Worm (Caenorhabditis elegans) whole organism, L1 larva: ENCODE measurements around the gene K12H4.6.
A peak's percentile ranks its signal among the peaks of the same experiment; 100 is the strongest.

Experiments used
- C16A3.4 ChIP-seq: fragments of 150-350 bp; optimal IDR thresholded peaks from 2 replicates; lab custom pipeline; 2014; ENCODE audit warnings: missing biosample characterization, missing genetic modification characterization
- Y116A8C.19 ChIP-seq: sonication (generic microtip); optimal IDR thresholded peaks from 2 replicates; lab custom pipeline; 2016; ENCODE audit warnings: missing compliant biosample characterization, missing genetic modification characterization, borderline replicate concordance
- blmp-1 ChIP-seq: fragments of 150-350 bp; optimal IDR thresholded peaks from 2 replicates; lab custom pipeline; 2014; ENCODE audit warnings: missing biosample characterization, missing genetic modification characterization
- ceh-8 ChIP-seq: fragments of 200-800 bp; sonication (Bioruptor generic); optimal IDR thresholded peaks from 2 replicates; lab custom pipeline; 2018; ENCODE audit warnings: mild to moderate bottlenecking, missing genetic modification characterization, moderate library complexity, missing compliant biosample characterization
- ceh-82 ChIP-seq, 3 experiments: fragments of 150-350 bp in 1 of 3; sonication (generic microtip) in 2 of 3; optimal IDR thresholded peaks; 2 replicates each; lab custom pipeline; 2014 to 2017; ENCODE audit warnings: missing biosample characterization in 3 of 3, missing genetic modification characterization in 3 of 3
- ceh-88 ChIP-seq: fragments of 200-800 bp; sonication (Bioruptor generic); IDR thresholded peaks from 2 replicates; pipeline ENCODE4 v1.3.6; 2022; ENCODE audit warnings: missing genetic modification characterization, missing compliant biosample characterization
- ceh-90 ChIP-seq: sonication (generic microtip); optimal IDR thresholded peaks from 2 replicates; lab custom pipeline; 2016; ENCODE audit warnings: missing genetic modification characterization, missing compliant biosample characterization
- dpl-1 ChIP-seq, 3 experiments: fragments of 150-350 bp in 2 of 3; sonication (generic microtip) in 1 of 3; optimal IDR thresholded peaks; 2 replicates each; lab custom pipeline; 2014 to 2017; ENCODE audit warnings: missing biosample characterization in 3 of 3, missing genetic modification characterization in 3 of 3, missing genetic modification reagents in 3 of 3
- efl-1 ChIP-seq, 4 experiments: fragments of 150-350 bp; optimal IDR thresholded peaks in 3 of 4; peaks in 1 of 4; 1 replicate in 1 of 4; 2 replicates in 3 of 4; lab custom pipeline; 2014; ENCODE audit warnings: missing biosample characterization in 2 of 4, missing genetic modification characterization in 2 of 4, missing genetic modification reagents in 2 of 4
- efl-3 ChIP-seq: fragments of 200-800 bp; sonication (Bioruptor generic); optimal IDR thresholded peaks from 2 replicates; lab custom pipeline; 2018; ENCODE audit warnings: mild to moderate bottlenecking, missing genetic modification characterization, missing compliant biosample characterization
- egl-27 ChIP-seq, 2 experiments: fragments of 150-350 bp in 1 of 2; sonication (generic microtip); optimal IDR thresholded peaks; 3 replicates each; lab custom pipeline; 2017 to 2018; ENCODE audit warnings: missing biosample characterization in 2 of 2, missing genetic modification characterization in 2 of 2, missing genetic modification reagents in 2 of 2
- fkh-4 ChIP-seq: sonication (generic microtip); optimal IDR thresholded peaks from 2 replicates; lab custom pipeline; 2016; ENCODE audit warnings: missing compliant biosample characterization, missing genetic modification characterization, borderline replicate concordance
- fos-1 ChIP-seq: fragments of 150-350 bp; optimal IDR thresholded peaks from 2 replicates; lab custom pipeline; 2014; ENCODE audit warnings: missing biosample characterization, missing genetic modification characterization
- hpl-2 ChIP-seq: fragments of 150-350 bp; optimal IDR thresholded peaks from 2 replicates; lab custom pipeline; 2014; ENCODE audit warnings: missing biosample characterization, missing genetic modification reagents, missing genetic modification characterization
- isw-1 ChIP-seq: fragments of 200-800 bp; sonication (Bioruptor generic); IDR thresholded peaks from 2 replicates; pipeline ENCODE4 v1.3.6; 2022; ENCODE audit warnings: missing genetic modification characterization, missing compliant biosample characterization
- jun-1 ChIP-seq: fragments of 150-350 bp; optimal IDR thresholded peaks from 2 replicates; lab custom pipeline; 2014; ENCODE audit warnings: missing biosample characterization, missing genetic modification reagents, missing genetic modification characterization
- lin-14 ChIP-seq: fragments of 200-800 bp; sonication (Bioruptor generic); optimal IDR thresholded peaks from 2 replicates; lab custom pipeline; 2018; ENCODE audit warnings: mild to moderate bottlenecking, missing genetic modification characterization, moderate library complexity, missing compliant biosample characterization
- lin-15B ChIP-seq: fragments of 150-350 bp; sonication (generic microtip); optimal IDR thresholded peaks from 3 replicates; lab custom pipeline; 2014; ENCODE audit warnings: missing biosample characterization, missing genetic modification characterization
- lin-35 ChIP-seq, 2 experiments: fragments of 150-350 bp; optimal IDR thresholded peaks; 2 replicates each; lab custom pipeline; 2014; ENCODE audit warnings: missing biosample characterization in 2 of 2, missing genetic modification characterization in 2 of 2, missing genetic modification reagents in 2 of 2
- lir-3 ChIP-seq: sonication (generic microtip); optimal IDR thresholded peaks from 2 replicates; lab custom pipeline; 2016; ENCODE audit warnings: mild to moderate bottlenecking, missing genetic modification characterization, moderate library complexity, missing compliant biosample characterization; ENCODE audit not compliant: poor library complexity
- lsy-2 ChIP-seq, 2 experiments: fragments of 150-350 bp; optimal IDR thresholded peaks; 2 replicates each; lab custom pipeline; 2014; ENCODE audit warnings: missing biosample characterization in 2 of 2, missing genetic modification characterization in 2 of 2
- mab-9 ChIP-seq: fragments of 200-800 bp; sonication (Bioruptor generic); IDR thresholded peaks from 2 replicates; pipeline ENCODE4 v1.3.6; 2022; ENCODE audit warnings: missing genetic modification reagents, missing genetic modification characterization, missing compliant biosample characterization
- mdl-1 ChIP-seq, 2 experiments: fragments of 150-350 bp; optimal IDR thresholded peaks; 2 replicates each; lab custom pipeline; 2014 to 2017; ENCODE audit warnings: missing biosample characterization in 2 of 2, missing genetic modification characterization in 2 of 2, inconsistent platforms in 1 of 2
- mep-1 ChIP-seq: fragments of 150-350 bp; optimal IDR thresholded peaks from 2 replicates; lab custom pipeline; 2014; ENCODE audit warnings: missing biosample characterization, missing genetic modification characterization
- nhr-12 ChIP-seq: sonication (generic microtip); optimal IDR thresholded peaks from 2 replicates; lab custom pipeline; 2017; ENCODE audit warnings: missing biosample characterization, missing genetic modification characterization
- nhr-20 ChIP-seq: sonication (generic microtip); optimal IDR thresholded peaks from 2 replicates; lab custom pipeline; 2016; ENCODE audit warnings: mild to moderate bottlenecking, missing genetic modification characterization, missing compliant biosample characterization
- nhr-47 ChIP-seq: sonication (generic microtip); optimal IDR thresholded peaks from 2 replicates; lab custom pipeline; 2016; ENCODE audit warnings: mild to moderate bottlenecking, missing genetic modification characterization, moderate library complexity, missing compliant biosample characterization
- nhr-71 ChIP-seq: sonication (generic microtip); optimal IDR thresholded peaks from 2 replicates; lab custom pipeline; 2016; ENCODE audit warnings: mild to moderate bottlenecking, missing genetic modification characterization, moderate library complexity, missing compliant biosample characterization
- nhr-76 ChIP-seq: sonication (generic microtip); optimal IDR thresholded peaks from 2 replicates; lab custom pipeline; 2017; ENCODE audit warnings: missing biosample characterization, missing genetic modification characterization
- nhr-77 ChIP-seq: fragments of 150-350 bp; optimal IDR thresholded peaks from 2 replicates; lab custom pipeline; 2014; ENCODE audit warnings: missing biosample characterization, missing genetic modification characterization
- nhr-85 ChIP-seq: sonication (generic microtip); peaks from one replicate; lab custom pipeline; 2016; ENCODE audit warnings: missing genetic modification characterization, inconsistent platforms, missing compliant biosample characterization
- pax-3 ChIP-seq: fragments of 200-800 bp; sonication (Bioruptor generic); optimal IDR thresholded peaks from 2 replicates; lab custom pipeline; 2018; ENCODE audit warnings: mild to moderate bottlenecking, missing genetic modification characterization, moderate library complexity, missing compliant biosample characterization
- pqm-1 ChIP-seq: sonication (generic microtip); optimal IDR thresholded peaks from 3 replicates; lab custom pipeline; 2017; ENCODE audit warnings: missing biosample characterization, missing genetic modification characterization
- rnt-1 ChIP-seq: sonication (generic microtip); optimal IDR thresholded peaks from 2 replicates; lab custom pipeline; 2016; ENCODE audit warnings: mild to moderate bottlenecking, missing genetic modification characterization, moderate library complexity, missing compliant biosample characterization
- skn-1 ChIP-seq: fragments of 150-350 bp; optimal IDR thresholded peaks from 2 replicates; lab custom pipeline; 2014; ENCODE audit warnings: missing biosample characterization, missing genetic modification characterization
- snpc-4 ChIP-seq: fragments of 150-350 bp; optimal IDR thresholded peaks from 2 replicates; lab custom pipeline; 2014; ENCODE audit warnings: missing biosample characterization, missing genetic modification characterization
- sptf-1 ChIP-seq: fragments of 150-350 bp; optimal IDR thresholded peaks from 2 replicates; lab custom pipeline; 2014; ENCODE audit warnings: missing biosample characterization, missing genetic modification characterization
- tlp-1 ChIP-seq: fragments of 150-350 bp; optimal IDR thresholded peaks from 2 replicates; lab custom pipeline; 2014; ENCODE audit warnings: missing biosample characterization, missing genetic modification characterization
- unc-86 ChIP-seq: sonication (generic microtip); optimal IDR thresholded peaks from 2 replicates; lab custom pipeline; 2016; ENCODE audit warnings: missing genetic modification characterization, missing compliant biosample characterization
- ztf-4 ChIP-seq: fragments of 150-350 bp; optimal IDR thresholded peaks from 2 replicates; lab custom pipeline; 2014; ENCODE audit warnings: missing biosample characterization, missing genetic modification characterization

Gene K12H4.6

ce11 chrIII:8010260-8010822, 32.3 kb downstream of the K12H4.6 start, which contains the start of gene cit-1.2:
Gene cit-1.2 (plus strand): TSS chrIII:8010772.
- TF ChIP-seq rnt-1 (tag; lab: Kevin White, UChicago) (no peak), egl-27 (tag; optimal IDR thresholded peaks at IDR 0.05; lab: Kevin White, UChicago) (no peak), skn-1 (tag; lab: Kevin White, UChicago) (peak; percentile 7), mab-9 (no peak), dpl-1 (GFP tag; optimal IDR thresholded peaks at IDR 0.05; lab: Kevin White, UChicago) (no peak)
- TF ChIP-seq, all 84 proteins: peak for 1

DNA sequence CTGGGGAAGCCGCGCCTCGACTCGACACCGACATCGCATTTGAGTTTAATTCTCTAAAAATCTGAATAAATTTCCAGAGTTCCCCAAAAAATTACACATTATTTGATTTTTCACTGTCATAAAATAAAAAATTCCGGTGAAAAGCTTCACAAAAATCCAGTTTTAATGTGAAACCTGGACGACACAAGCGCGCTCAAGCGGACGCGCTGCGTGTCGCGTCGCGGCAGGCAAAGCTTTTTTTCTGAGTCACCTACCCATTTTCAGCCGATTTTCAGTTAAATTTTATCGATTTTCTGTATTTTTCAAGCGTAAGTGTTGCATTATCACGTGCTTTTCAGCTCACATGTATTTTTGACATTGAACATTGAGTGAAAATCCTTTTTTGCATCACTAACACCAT, 32.9 kb downstream of the K12H4.6 start, which contains the start of gene cit-1.1:
Gene cit-1.1, minus strand, starts transcription at position 53 of the 400 bp plus-strand sequence.
- no peak for TF ChIP-seq Y116A8C.19
- peak; percentile 38 for TF ChIP-seq lin-15B (tag; lab: Kevin White, UChicago)
- no peak for TF ChIP-seq ceh-88
- no peak for TF ChIP-seq nhr-71 (tag; lab: Kevin White, UChicago)
- no peak for TF ChIP-seq nhr-12
- TF ChIP-seq dpl-1 (GFP tag; optimal IDR thresholded peaks at IDR 0.05; lab: Kevin White, UChicago), result peak in 2 of 3 experiments; percentile 33 to 49
- no peak for TF ChIP-seq tlp-1
- peak; percentile 32 for TF ChIP-seq nhr-85 (tag; lab: Kevin White, UChicago)
- TF ChIP-seq efl-1 (optimal IDR thresholded peaks at IDR 0.05; lab: Kevin White, UChicago), result peak; percentile 37 to 52
- TF ChIP-seq efl-1 (GFP tag; optimal IDR thresholded peaks at IDR 0.05 in 1 of 2; lab: Kevin White, UChicago), result peak in 1 of 2 experiments; percentile 44
- no peak for TF ChIP-seq nhr-20 (tag; lab: Kevin White, UChicago)
- no peak for TF ChIP-seq hpl-2
- TF ChIP-seq blmp-1 (tag; lab: Kevin White, UChicago), result no peak
- TF ChIP-seq C16A3.4 (tag; lab: Kevin White, UChicago), result peak; percentile 37
- TF ChIP-seq fkh-4 (tag; lab: Kevin White, UChicago), result no peak
- peak in 2 of 3 experiments; percentile 7 to 18 for TF ChIP-seq ceh-82 (tag; optimal IDR thresholded peaks at IDR 0.05; lab: Kevin White, UChicago)
- TF ChIP-seq nhr-47 (tag; lab: Kevin White, UChicago), result no peak
- no peak for TF ChIP-seq sptf-1 (tag; lab: Kevin White, UChicago)
- peak; percentile 38 to 66 for TF ChIP-seq lsy-2 (tag; optimal IDR thresholded peaks at IDR 0.05; lab: Kevin White, UChicago)
- TF ChIP-seq lir-3, result no peak
- TF ChIP-seq nhr-77, result no peak
- no peak for TF ChIP-seq ceh-90 (tag; lab: Kevin White, UChicago)
- no peak for TF ChIP-seq egl-27 (tag; optimal IDR thresholded peaks at IDR 0.05; lab: Kevin White, UChicago)
- TF ChIP-seq ceh-8 (GFP tag; lab: Kevin White, UChicago), result no peak
- no peak for TF ChIP-seq pqm-1 (tag; lab: Kevin White, UChicago)
- peak; percentile 32 to 37 for TF ChIP-seq lin-35 (GFP tag; optimal IDR thresholded peaks at IDR 0.05; lab: Kevin White, UChicago)
- TF ChIP-seq mab-9, result no peak
- TF ChIP-seq mep-1 (tag; lab: Kevin White, UChicago), result no peak
- no peak for TF ChIP-seq pax-3 (tag; lab: Kevin White, UChicago)
- TF ChIP-seq lin-14 (GFP tag; lab: Kevin White, UChicago), result no peak
- no peak for TF ChIP-seq jun-1
- TF ChIP-seq unc-86 (tag; lab: Kevin White, UChicago), result no peak
- TF ChIP-seq efl-3 (GFP tag; lab: Kevin White, UChicago), result no peak
- no peak for TF ChIP-seq isw-1
- no peak for TF ChIP-seq snpc-4 (tag; lab: Kevin White, UChicago)
- peak; percentile 32 for TF ChIP-seq skn-1 (tag; lab: Kevin White, UChicago)

DNA sequence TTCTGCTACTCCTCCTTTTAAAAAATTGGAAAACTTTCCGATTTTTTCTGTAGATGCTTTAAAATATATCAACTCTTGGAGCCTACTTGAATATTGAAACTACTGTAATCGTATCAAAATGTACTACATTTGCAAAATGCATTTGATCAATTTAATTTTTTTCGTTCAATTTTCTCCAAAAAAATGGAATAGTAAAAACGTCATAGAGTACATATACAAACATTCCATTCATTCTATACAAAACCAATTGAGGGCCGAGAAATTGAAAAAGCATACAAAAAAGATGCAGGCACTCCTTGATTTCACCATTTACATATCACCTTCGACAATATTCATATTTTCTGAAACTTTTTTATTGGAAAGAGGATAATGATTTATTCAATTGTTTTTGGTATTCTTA, 38.6 kb downstream of the K12H4.6 start, which contains the start of gene C06G4.6:
Gene C06G4.6, plus strand, starts transcription at position 301 of the 400 bp plus-strand sequence.
- TF ChIP-seq hpl-2 (no peak), nhr-12 (no peak), fos-1 (tag; lab: Kevin White, UChicago) (no peak), mdl-1 (tag; optimal IDR thresholded peaks at IDR 0.05; lab: Kevin White, UChicago) (no peak), ztf-4 (no peak), nhr-76 (tag; lab: Kevin White, UChicago) (no peak)
